Worm (Caenorhabditis elegans) whole organism, young adult: ENCODE data around the gene btb-2.

Source experiments
- B0019.2 ChIP-seq: fragments of 200-800 bp; sonication (Bioruptor generic); conservative IDR thresholded peaks from 2 replicates; pipeline ENCODE4 v1.3.6; 2022; ENCODE audit warnings: missing genetic modification reagents, missing genetic modification characterization, missing compliant biosample characterization
- B0336.3 ChIP-seq: fragments of 200-800 bp; sonication (Bioruptor generic); IDR thresholded peaks from 2 replicates; pipeline ENCODE4 v1.3.6; 2022; ENCODE audit warnings: missing genetic modification characterization, missing compliant biosample characterization
- C06A6.2 ChIP-seq: fragments of 200-800 bp; sonication (Bioruptor generic); conservative IDR thresholded peaks from 2 replicates; pipeline ENCODE4 v1.3.6; 2022; ENCODE audit warnings: missing genetic modification characterization, missing compliant biosample characterization
- F10E7.11 ChIP-seq: sonication (generic microtip); optimal IDR thresholded peaks from 2 replicates; lab custom pipeline; 2017; ENCODE audit warnings: mild to moderate bottlenecking, missing genetic modification characterization, moderate library complexity, missing compliant biosample characterization
- F33H1.4 ChIP-seq: fragments of 200-800 bp; sonication (Bioruptor generic); IDR thresholded peaks from 2 replicates; pipeline ENCODE4 v1.3.6; 2022; ENCODE audit warnings: missing genetic modification reagents, missing genetic modification characterization, missing compliant biosample characterization
- F52B5.7 ChIP-seq: sonication (generic microtip); optimal IDR thresholded peaks from 2 replicates; lab custom pipeline; 2016; ENCODE audit warnings: mild to moderate bottlenecking, missing genetic modification characterization, missing compliant biosample characterization
- K12H6.12 ChIP-seq: fragments of 200-800 bp; sonication (Bioruptor generic); optimal IDR thresholded peaks from 2 replicates; lab custom pipeline; 2018; ENCODE audit warnings: mild to moderate bottlenecking, missing genetic modification characterization, missing compliant biosample characterization
- T07F8.4 ChIP-seq: sonication (generic microtip); optimal IDR thresholded peaks from 2 replicates; lab custom pipeline; 2016; ENCODE audit warnings: mild to moderate bottlenecking, missing genetic modification characterization, moderate library complexity, missing compliant biosample characterization
- Y53F4B.3 ChIP-seq: fragments of 200-800 bp; sonication (Bioruptor generic); IDR thresholded peaks from 2 replicates; pipeline ENCODE4 v1.3.6; 2022; ENCODE audit warnings: missing genetic modification reagents, missing genetic modification characterization, missing compliant biosample characterization
- Y53G8AR.9 ChIP-seq: fragments of 200-800 bp; sonication (Bioruptor generic); conservative IDR thresholded peaks from 2 replicates; pipeline ENCODE4 v1.3.6; 2022; ENCODE audit warnings: missing genetic modification reagents, missing genetic modification characterization, missing compliant biosample characterization
- Y56A3A.18 ChIP-seq: fragments of 200-800 bp; sonication (Bioruptor generic); IDR thresholded peaks from 2 replicates; pipeline ENCODE4 v1.3.6; 2022; ENCODE audit warnings: missing genetic modification reagents, missing genetic modification characterization, missing compliant biosample characterization
- Y95B8A.8 ChIP-seq: fragments of 200-800 bp; sonication (Bioruptor generic); IDR thresholded peaks from 2 replicates; pipeline ENCODE4 v1.3.6; 2022; ENCODE audit warnings: missing genetic modification reagents, missing genetic modification characterization, missing compliant biosample characterization
- ZK185.1 ChIP-seq: sonication (generic microtip); optimal IDR thresholded peaks from 2 replicates; lab custom pipeline; 2016; ENCODE audit warnings: mild to moderate bottlenecking, missing genetic modification characterization, missing compliant biosample characterization; ENCODE audit not compliant: poor library complexity, severe bottlenecking
- attf-3 ChIP-seq: fragments of 200-800 bp; sonication (Bioruptor generic); conservative IDR thresholded peaks from 2 replicates; pipeline ENCODE4 v1.3.6; 2022; ENCODE audit warnings: missing genetic modification reagents, missing genetic modification characterization, missing compliant biosample characterization
- ccch-3 ChIP-seq: fragments of 200-800 bp; sonication (Bioruptor generic); optimal IDR thresholded peaks from 2 replicates; lab custom pipeline; 2018; ENCODE audit warnings: mild to moderate bottlenecking, missing genetic modification characterization, missing compliant biosample characterization
- cebp-1 ChIP-seq, 2 experiments: fragments of 200-800 bp in 1 of 2; sonication (Bioruptor generic) in 1 of 2; sonication (generic microtip) in 1 of 2; IDR thresholded peaks in 1 of 2; optimal IDR thresholded peaks in 1 of 2; 2 replicates each; pipeline versions ENCODE4 v1.3.6 to Lab custom; 2017 to 2022; ENCODE audit warnings: missing compliant biosample characterization in 2 of 2, missing genetic modification characterization in 2 of 2, mild to moderate bottlenecking in 1 of 2, missing genetic modification reagents in 1 of 2, moderate library complexity in 1 of 2
- ceh-100 ChIP-seq: fragments of 200-800 bp; sonication (Bioruptor generic); IDR thresholded peaks from 2 replicates; pipeline ENCODE4 v1.3.6; 2022; ENCODE audit warnings: missing genetic modification reagents, missing genetic modification characterization, missing compliant biosample characterization
- ceh-91 ChIP-seq: fragments of 200-800 bp; sonication (Bioruptor generic); IDR thresholded peaks from 2 replicates; pipeline ENCODE4 v1.3.6; 2022; ENCODE audit warnings: missing genetic modification reagents, missing genetic modification characterization, missing compliant biosample characterization
- dox-1 ChIP-seq: fragments of 200-800 bp; sonication (Bioruptor generic); IDR thresholded peaks from 2 replicates; pipeline ENCODE4 v1.3.6; 2022; ENCODE audit warnings: missing genetic modification reagents, missing genetic modification characterization, missing compliant biosample characterization
- dpff-1 ChIP-seq: sonication (generic microtip); optimal IDR thresholded peaks from 2 replicates; lab custom pipeline; 2017; ENCODE audit warnings: mild to moderate bottlenecking, missing genetic modification characterization, missing compliant biosample characterization
- egl-18 ChIP-seq: fragments of 200-800 bp; sonication (Bioruptor generic); IDR thresholded peaks from 2 replicates; pipeline ENCODE4 v1.3.6; 2022; ENCODE audit warnings: missing genetic modification reagents, missing genetic modification characterization, missing compliant biosample characterization
- egl-44 ChIP-seq: fragments of 200-800 bp; sonication (Bioruptor generic); IDR thresholded peaks from 2 replicates; pipeline ENCODE4 v1.3.6; 2022; ENCODE audit warnings: missing genetic modification reagents, missing genetic modification characterization, missing compliant biosample characterization
- egrh-3 ChIP-seq: fragments of 200-800 bp; sonication (Bioruptor generic); IDR thresholded peaks from 2 replicates; pipeline ENCODE4 v1.3.6; 2022; ENCODE audit warnings: missing genetic modification reagents, missing genetic modification characterization, missing compliant biosample characterization
- ekl-4 ChIP-seq: fragments of 200-800 bp; sonication (Bioruptor generic); IDR thresholded peaks from 2 replicates; pipeline ENCODE4 v1.3.6; 2022; ENCODE audit warnings: missing genetic modification reagents, missing genetic modification characterization, missing compliant biosample characterization
- fkh-3 ChIP-seq: sonication (generic microtip); optimal IDR thresholded peaks from 2 replicates; lab custom pipeline; 2016; ENCODE audit warnings: mild to moderate bottlenecking, missing genetic modification characterization, missing compliant biosample characterization
- hmg-20 ChIP-seq: fragments of 200-800 bp; sonication (Bioruptor generic); IDR thresholded peaks from 2 replicates; pipeline ENCODE4 v1.3.6; 2022; ENCODE audit warnings: missing genetic modification reagents, missing genetic modification characterization, missing compliant biosample characterization
- hrde-1 ChIP-seq: sonication (generic microtip); optimal IDR thresholded peaks from 2 replicates; lab custom pipeline; 2016; ENCODE audit warnings: missing genetic modification characterization, mild to moderate bottlenecking, missing compliant biosample characterization, moderate library complexity, missing genotype, missing genetic modification reagents, borderline replicate concordance
- let-607 ChIP-seq, 2 experiments: fragments of 200-800 bp in 1 of 2; sonication (Bioruptor generic) in 1 of 2; sonication (generic microtip) in 1 of 2; optimal IDR thresholded peaks; 2 replicates each; lab custom pipeline; 2016 to 2018; ENCODE audit warnings: mild to moderate bottlenecking in 2 of 2, missing compliant biosample characterization in 2 of 2, missing genetic modification characterization in 2 of 2, moderate library complexity in 2 of 2, missing genotype in 1 of 2
- lin-26 ChIP-seq: fragments of 200-800 bp; sonication (Bioruptor generic); IDR thresholded peaks from 2 replicates; pipeline ENCODE4 v1.3.6; 2022; ENCODE audit warnings: missing genetic modification reagents, missing genetic modification characterization, missing compliant biosample characterization
- lin-40 ChIP-seq: sonication (generic microtip); optimal IDR thresholded peaks from 2 replicates; lab custom pipeline; 2016; ENCODE audit warnings: missing genetic modification characterization, mild to moderate bottlenecking, missing compliant biosample characterization, missing genotype, missing genetic modification reagents
- lin-54 ChIP-seq: fragments of 200-800 bp; sonication (Bioruptor generic); optimal IDR thresholded peaks from 2 replicates; lab custom pipeline; 2018; ENCODE audit warnings: mild to moderate bottlenecking, missing genetic modification characterization, missing compliant biosample characterization
- lir-1 ChIP-seq: fragments of 200-800 bp; sonication (Bioruptor generic); conservative IDR thresholded peaks from 2 replicates; pipeline ENCODE4 v1.3.6; 2022; ENCODE audit warnings: missing genetic modification reagents, missing genetic modification characterization, missing compliant biosample characterization
- lsl-1 ChIP-seq: fragments of 200-800 bp; sonication (Bioruptor generic); optimal IDR thresholded peaks from 2 replicates; lab custom pipeline; 2018; ENCODE audit warnings: mild to moderate bottlenecking, missing genetic modification characterization, moderate library complexity, missing compliant biosample characterization
- mxl-1 ChIP-seq: sonication (generic microtip); optimal IDR thresholded peaks from 2 replicates; lab custom pipeline; 2016; ENCODE audit warnings: missing genetic modification characterization, missing compliant biosample characterization
- nfyb-1 ChIP-seq: fragments of 200-800 bp; sonication (Bioruptor generic); IDR thresholded peaks from 2 replicates; pipeline ENCODE4 v1.3.6; 2022; ENCODE audit warnings: missing genetic modification reagents, missing genetic modification characterization, missing compliant biosample characterization
- nhr-120 ChIP-seq: fragments of 200-800 bp; sonication (Bioruptor generic); IDR thresholded peaks from 2 replicates; pipeline ENCODE4 v1.3.6; 2022; ENCODE audit warnings: missing genetic modification characterization, missing compliant biosample characterization
- nhr-179 ChIP-seq: sonication (generic microtip); optimal IDR thresholded peaks from 2 replicates; lab custom pipeline; 2016; ENCODE audit warnings: mild to moderate bottlenecking, missing genetic modification characterization, missing compliant biosample characterization
- pha-4 ChIP-seq: fragments of 150-350 bp; sonication (generic microtip); optimal IDR thresholded peaks from 2 replicates; lab custom pipeline; 2014; ENCODE audit warnings: missing biosample characterization, missing genetic modification reagents, missing genetic modification characterization
- repo-1 ChIP-seq: sonication (generic microtip); optimal IDR thresholded peaks from 2 replicates; lab custom pipeline; 2017; ENCODE audit warnings: mild to moderate bottlenecking, missing genetic modification characterization, missing compliant biosample characterization
- snpc-1.3 ChIP-seq: sonication (generic microtip); optimal IDR thresholded peaks from 2 replicates; lab custom pipeline; 2017; ENCODE audit warnings: missing genetic modification characterization, mild to moderate bottlenecking, missing compliant biosample characterization, antibody characterized with exemption, moderate library complexity, missing genotype, missing genetic modification reagents; ENCODE audit not compliant: insufficient read depth
- snpc-4 ChIP-seq, 5 experiments: fragments of 150-350 bp in 1 of 5; sonication (generic microtip) in 4 of 5; optimal IDR thresholded peaks; 2 replicates each; lab custom pipeline; 2014 to 2018; ENCODE audit warnings: missing genetic modification characterization in 5 of 5, missing biosample characterization in 3 of 5, antibody characterized with exemption in 2 of 5, mild to moderate bottlenecking in 2 of 5, missing compliant biosample characterization in 2 of 5, missing genotype in 2 of 5, moderate library complexity in 2 of 5, missing genetic modification reagents in 1 of 5
- tbx-9 ChIP-seq: sonication (generic microtip); optimal IDR thresholded peaks from 2 replicates; lab custom pipeline; 2016; ENCODE audit warnings: borderline replicate concordance, missing genetic modification characterization, inconsistent platforms, missing compliant biosample characterization
- tlf-1 ChIP-seq: fragments of 200-800 bp; sonication (Bioruptor generic); optimal IDR thresholded peaks from 2 replicates; lab custom pipeline; 2018; ENCODE audit warnings: mild to moderate bottlenecking, missing genetic modification characterization, missing compliant biosample characterization
- unc-130 ChIP-seq: sonication (generic microtip); optimal IDR thresholded peaks from 2 replicates; lab custom pipeline; 2016; ENCODE audit warnings: missing genetic modification reagents, missing genetic modification characterization, missing compliant biosample characterization
- xnd-1 ChIP-seq: sonication (generic microtip); optimal IDR thresholded peaks from 2 replicates; lab custom pipeline; 2016; ENCODE audit warnings: missing genotype, missing genetic modification reagents, missing genetic modification characterization, missing compliant biosample characterization
- ztf-25 ChIP-seq: fragments of 200-800 bp; sonication (Bioruptor generic); IDR thresholded peaks from 2 replicates; pipeline ENCODE4 v1.3.6; 2022; ENCODE audit warnings: missing genetic modification reagents, missing genetic modification characterization, missing compliant biosample characterization

btb-2 gene

DNA sequence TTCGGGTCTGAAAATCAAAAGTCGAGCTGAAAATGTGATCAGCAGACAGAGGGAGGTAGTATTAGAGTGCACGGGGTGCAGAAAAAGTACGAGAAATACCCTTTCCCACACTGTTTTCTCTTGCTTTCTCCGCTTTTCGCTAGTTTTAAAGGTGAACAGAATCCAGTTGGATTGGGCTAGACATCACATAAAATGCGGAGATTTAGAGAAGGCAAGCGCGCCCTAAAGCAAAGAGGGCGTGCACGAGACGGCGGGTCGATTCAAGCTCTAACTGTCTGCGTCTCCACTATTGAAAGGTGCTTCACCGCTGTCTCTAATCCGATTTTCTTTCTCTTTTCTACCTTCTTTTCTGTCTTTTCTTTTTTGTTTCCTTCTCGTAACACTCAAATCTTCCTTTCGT lies 31.6 kb upstream of the btb-2 start (continued):
- peak; percentile 49; the same call in 1 of the 2 replicates for TF ChIP-seq egl-44 (GFP tag; lab: Robert Waterston, UW)
- TF ChIP-seq unc-130, result peak; percentile 15
- peak; percentile 74 for TF ChIP-seq ZK185.1 (tag; lab: Kevin White, UChicago)
- TF ChIP-seq B0019.2 (GFP tag; lab: Robert Waterston, UW), result peak; percentile 40; the same call in 1 of the 2 replicates
- TF ChIP-seq lin-54 (GFP tag; lab: Kevin White, UChicago), result peak; percentile 72
- TF ChIP-seq hmg-20 (GFP tag; lab: Robert Waterston, UW), result no peak
- peak; percentile 76 for TF ChIP-seq B0336.3 (GFP tag; lab: Robert Waterston, UW)
- TF ChIP-seq nfyb-1 (GFP tag; lab: Robert Waterston, UW), result peak; percentile 80
- TF ChIP-seq dox-1 (GFP tag; lab: Robert Waterston, UW), result peak; percentile 94
- no peak for TF ChIP-seq let-607 (tag; optimal IDR thresholded peaks at IDR 0.05; lab: Kevin White, UChicago)
- peak; percentile 41; the same call in 1 of the 2 replicates for TF ChIP-seq egrh-3 (GFP tag; lab: Robert Waterston, UW)
- TF ChIP-seq nhr-179 (tag; lab: Kevin White, UChicago), result no peak
- no peak for TF ChIP-seq dpff-1
- TF ChIP-seq ccch-3 (GFP tag; lab: Kevin White, UChicago), result no peak
- TF ChIP-seq F52B5.7, result no peak
- peak; percentile 67; the same call in 1 of the 2 replicates for TF ChIP-seq lir-1 (GFP tag; lab: Robert Waterston, UW)
- no peak for TF ChIP-seq ztf-25 (GFP tag; lab: Robert Waterston, UW)
- no peak for TF ChIP-seq snpc-4 (GFP tag; optimal IDR thresholded peaks at IDR 0.05; lab: Kevin White, UChicago)
- TF ChIP-seq snpc-4 (tag; optimal IDR thresholded peaks at IDR 0.05; lab: Kevin White, UChicago), result peak; percentile 31 to 63 (median 53)
- TF ChIP-seq mxl-1 (tag; lab: Kevin White, UChicago), result no peak
- peak; percentile 72 for TF ChIP-seq lin-40
- peak; percentile 68; the same call in 1 of the 2 replicates for TF ChIP-seq Y95B8A.8 (GFP tag; lab: Robert Waterston, UW)
- TF ChIP-seq fkh-3 (tag; lab: Kevin White, UChicago), result no peak
- TF ChIP-seq lin-26 (GFP tag; lab: Robert Waterston, UW), result no peak
- peak; percentile 45; the same call in 1 of the 2 replicates for TF ChIP-seq attf-3 (GFP tag; lab: Robert Waterston, UW)
- TF ChIP-seq nhr-120 (GFP tag; lab: Robert Waterston, UW), result no peak
- TF ChIP-seq Y53F4B.3 (GFP tag; lab: Robert Waterston, UW), result no peak
- peak; percentile 48; the same call in 1 of the 2 replicates for TF ChIP-seq ceh-91
- TF ChIP-seq cebp-1 (GFP tag; IDR thresholded peaks at IDR 0.05; lab: Robert Waterston, UW), result no peak
- peak; percentile 77 for TF ChIP-seq cebp-1 (tag; optimal IDR thresholded peaks at IDR 0.05; lab: Kevin White, UChicago)
- peak; percentile 66 for TF ChIP-seq ceh-100 (GFP tag; lab: Robert Waterston, UW)
- no peak for TF ChIP-seq repo-1 (tag; lab: Kevin White, UChicago)
- peak; percentile 58 for TF ChIP-seq tlf-1 (GFP tag; lab: Kevin White, UChicago)
- no peak for TF ChIP-seq tbx-9
- peak; percentile 68 for TF ChIP-seq K12H6.12
- TF ChIP-seq snpc-1.3 (tag; lab: Kevin White, UChicago), result peak; percentile 38
- peak; percentile 42; the same call in 1 of the 2 replicates for TF ChIP-seq Y53G8AR.9 (GFP tag; lab: Robert Waterston, UW)
- TF ChIP-seq ekl-4 (GFP tag; lab: Robert Waterston, UW), result peak; percentile 59; the same call in 1 of the 2 replicates
- no peak for TF ChIP-seq T07F8.4
- no peak for TF ChIP-seq F10E7.11
- TF ChIP-seq pha-4, result no peak
- peak; percentile 75 for TF ChIP-seq lsl-1
- peak; percentile 18 for TF ChIP-seq xnd-1
- TF ChIP-seq F33H1.4, result peak; percentile 73
- no peak for TF ChIP-seq Y56A3A.18
- no peak for TF ChIP-seq egl-18 (GFP tag; lab: Robert Waterston, UW)
- 0 out of 2 replicates have a peak, but pooled peaks have one; percentile 18 for TF ChIP-seq C06A6.2 (GFP tag; lab: Robert Waterston, UW)
- TF ChIP-seq hrde-1 (tag; lab: Kevin White, UChicago), result no peak
